Worm (Caenorhabditis elegans) whole organism, late embryonic: Measurements from ENCODE around the gene R04D3.3.

ENCODE experiments used
- C08G9.2 ChIP-seq: sonication (generic microtip); optimal IDR thresholded peaks from 2 replicates; lab custom pipeline; 2016; ENCODE audit warnings: mild to moderate bottlenecking, missing genetic modification characterization, moderate library complexity, missing compliant biosample characterization
- C38D4.7 ChIP-seq: fragments of 200-800 bp; sonication (Bioruptor generic); optimal IDR thresholded peaks from 2 replicates; lab custom pipeline; 2018; ENCODE audit warnings: mild to moderate bottlenecking, missing genetic modification characterization, moderate library complexity, missing compliant biosample characterization
- K02D7.2 ChIP-seq: sonication (generic microtip); optimal IDR thresholded peaks from 2 replicates; lab custom pipeline; 2017; ENCODE audit warnings: mild to moderate bottlenecking, missing genetic modification characterization, missing compliant biosample characterization
- K09A11.1 ChIP-seq: sonication (generic microtip); optimal IDR thresholded peaks from 2 replicates; lab custom pipeline; 2017; ENCODE audit warnings: antibody characterized with exemption, mild to moderate bottlenecking, missing genetic modification characterization, missing compliant biosample characterization; ENCODE audit not compliant: insufficient read depth
- T23F11.4 ChIP-seq: fragments of 200-800 bp; sonication (Bioruptor generic); optimal IDR thresholded peaks from 2 replicates; lab custom pipeline; 2018; ENCODE audit warnings: mild to moderate bottlenecking, missing genetic modification characterization, missing compliant biosample characterization
- ahr-1 ChIP-seq: sonication (generic microtip); optimal IDR thresholded peaks from 2 replicates; lab custom pipeline; 2016; ENCODE audit warnings: missing genetic modification characterization, missing compliant biosample characterization
- ceh-14 ChIP-seq: sonication (generic microtip); optimal IDR thresholded peaks from 2 replicates; lab custom pipeline; 2016; ENCODE audit warnings: missing genotype, missing genetic modification characterization, missing compliant biosample characterization
- ceh-18 ChIP-seq: sonication (generic microtip); optimal IDR thresholded peaks from 2 replicates; lab custom pipeline; 2016; ENCODE audit warnings: missing genetic modification characterization, missing compliant biosample characterization
- ceh-2 ChIP-seq: sonication (generic microtip); optimal IDR thresholded peaks from 2 replicates; lab custom pipeline; 2016; ENCODE audit warnings: missing genotype, missing genetic modification characterization, missing compliant biosample characterization
- ceh-24 ChIP-seq: sonication (generic microtip); optimal IDR thresholded peaks from 2 replicates; lab custom pipeline; 2016; ENCODE audit warnings: mild to moderate bottlenecking, missing genetic modification characterization, missing compliant biosample characterization
- ceh-30 ChIP-seq: fragments of 150-350 bp; optimal IDR thresholded peaks from 2 replicates; lab custom pipeline; 2014; ENCODE audit warnings: missing biosample characterization, missing genetic modification characterization
- ceh-31 ChIP-seq: sonication (generic microtip); optimal IDR thresholded peaks from 2 replicates; lab custom pipeline; 2016; ENCODE audit warnings: missing genetic modification characterization, missing compliant biosample characterization
- ceh-45 ChIP-seq: fragments of 200-800 bp; sonication (Bioruptor generic); IDR thresholded peaks from 2 replicates; pipeline ENCODE4 v1.3.6; 2022; ENCODE audit warnings: missing genetic modification reagents, missing genetic modification characterization, missing compliant biosample characterization
- ceh-9 ChIP-seq: sonication (generic microtip); optimal IDR thresholded peaks from 2 replicates; lab custom pipeline; 2016; ENCODE audit warnings: mild to moderate bottlenecking, missing genetic modification characterization, inconsistent platforms, missing compliant biosample characterization
- che-1 ChIP-seq: sonication (generic microtip); optimal IDR thresholded peaks from 2 replicates; lab custom pipeline; 2016; ENCODE audit warnings: mild to moderate bottlenecking, missing genetic modification characterization, missing compliant biosample characterization
- ets-4 ChIP-seq: sonication (generic microtip); optimal IDR thresholded peaks from 2 replicates; lab custom pipeline; 2016; ENCODE audit warnings: missing genetic modification characterization, missing compliant biosample characterization
- eyg-1 ChIP-seq: sonication (generic microtip); optimal IDR thresholded peaks from 2 replicates; lab custom pipeline; 2016; ENCODE audit warnings: missing genotype, missing genetic modification characterization, missing compliant biosample characterization
- hlh-15 ChIP-seq: sonication (generic microtip); optimal IDR thresholded peaks from 2 replicates; lab custom pipeline; 2016; ENCODE audit warnings: missing genetic modification characterization, missing compliant biosample characterization
- hlh-8 ChIP-seq: sonication (generic microtip); optimal IDR thresholded peaks from 2 replicates; lab custom pipeline; 2016; ENCODE audit warnings: missing genotype, missing genetic modification characterization, missing compliant biosample characterization
- lin-11 ChIP-seq: fragments of 200-800 bp; sonication (Bioruptor generic); optimal IDR thresholded peaks from 2 replicates; lab custom pipeline; 2018; ENCODE audit warnings: mild to moderate bottlenecking, missing genetic modification characterization, missing compliant biosample characterization
- madf-2 ChIP-seq: sonication (generic microtip); optimal IDR thresholded peaks from 2 replicates; lab custom pipeline; 2017; ENCODE audit warnings: missing genetic modification characterization, missing compliant biosample characterization
- mec-3 ChIP-seq: sonication (generic microtip); optimal IDR thresholded peaks from 2 replicates; lab custom pipeline; 2016; ENCODE audit warnings: borderline replicate concordance, missing genetic modification characterization, missing compliant biosample characterization
- nhr-11 ChIP-seq: fragments of 150-350 bp; optimal IDR thresholded peaks from 2 replicates; lab custom pipeline; 2014; ENCODE audit warnings: missing biosample characterization, missing genetic modification characterization
- nhr-232 ChIP-seq: sonication (generic microtip); optimal IDR thresholded peaks from 2 replicates; lab custom pipeline; 2016; ENCODE audit warnings: missing genetic modification characterization, missing compliant biosample characterization
- npax-4 ChIP-seq: sonication (generic microtip); optimal IDR thresholded peaks from 2 replicates; lab custom pipeline; 2016; ENCODE audit warnings: missing genetic modification characterization, missing compliant biosample characterization
- pax-1 ChIP-seq: fragments of 150-350 bp; optimal IDR thresholded peaks from 2 replicates; lab custom pipeline; 2014; ENCODE audit warnings: missing biosample characterization, missing genetic modification characterization
- pha-2 ChIP-seq: sonication (generic microtip); optimal IDR thresholded peaks from 2 replicates; lab custom pipeline; 2017; ENCODE audit warnings: mild to moderate bottlenecking, missing genetic modification characterization, missing compliant biosample characterization
- pqm-1 ChIP-seq: sonication (generic microtip); optimal IDR thresholded peaks from 2 replicates; lab custom pipeline; 2016; ENCODE audit warnings: missing genetic modification characterization, missing compliant biosample characterization
- pros-1 ChIP-seq: fragments of 150-350 bp; optimal IDR thresholded peaks from 2 replicates; lab custom pipeline; 2014; ENCODE audit warnings: missing biosample characterization, missing genetic modification reagents, missing genetic modification characterization
- ref-2 ChIP-seq: sonication (generic microtip); optimal IDR thresholded peaks from 2 replicates; lab custom pipeline; 2016; ENCODE audit warnings: missing genetic modification characterization, missing compliant biosample characterization
- sdc-2 ChIP-seq: sonication (generic microtip); optimal IDR thresholded peaks from 2 replicates; lab custom pipeline; 2016; ENCODE audit warnings: missing genotype, missing genetic modification characterization, missing compliant biosample characterization
- sox-2 ChIP-seq: fragments of 200-800 bp; sonication (Bioruptor generic); IDR thresholded peaks from 2 replicates; pipeline ENCODE4 v1.3.6; 2022; ENCODE audit warnings: missing genetic modification reagents, missing genetic modification characterization, missing compliant biosample characterization
- sox-4 ChIP-seq: sonication (generic microtip); optimal IDR thresholded peaks from 2 replicates; lab custom pipeline; 2017; ENCODE audit warnings: mild to moderate bottlenecking, missing genetic modification characterization, inconsistent platforms, missing compliant biosample characterization
- tbx-2 ChIP-seq: sonication (generic microtip); optimal IDR thresholded peaks from 2 replicates; lab custom pipeline; 2016; ENCODE audit warnings: missing genetic modification characterization, missing compliant biosample characterization
- tbx-7 ChIP-seq: sonication (generic microtip); optimal IDR thresholded peaks from 2 replicates; lab custom pipeline; 2016; ENCODE audit warnings: missing genotype, missing genetic modification characterization, missing compliant biosample characterization
- unc-42 ChIP-seq: sonication (generic microtip); optimal IDR thresholded peaks from 2 replicates; lab custom pipeline; 2016; ENCODE audit warnings: missing genotype, missing genetic modification characterization, missing compliant biosample characterization
- unc-55 ChIP-seq: sonication (generic microtip); optimal IDR thresholded peaks from 2 replicates; lab custom pipeline; 2017; ENCODE audit warnings: missing biosample characterization, missing genetic modification reagents, missing genetic modification characterization
- zip-5 ChIP-seq: sonication (generic microtip); optimal IDR thresholded peaks from 2 replicates; lab custom pipeline; 2016; ENCODE audit warnings: missing genetic modification characterization, missing compliant biosample characterization
- ztf-16 ChIP-seq: sonication (generic microtip); optimal IDR thresholded peaks from 2 replicates; lab custom pipeline; 2017; ENCODE audit warnings: missing genetic modification characterization, missing compliant biosample characterization

Gene R04D3.3

ce11 chrX:13300503-13300902 lies 10.1 kb upstream of the R04D3.3 start, which contains the start of gene srd-39:
srd-39 (minus strand) TSS chrX:13300603.
- no peak for TF ChIP-seq pax-1 (tag; lab: Kevin White, UChicago)
- no peak for TF ChIP-seq mec-3 (tag; lab: Kevin White, UChicago)
- no peak for TF ChIP-seq nhr-232
- no peak for TF ChIP-seq unc-55
- TF ChIP-seq tbx-7, result no peak
- TF ChIP-seq madf-2 (tag; lab: Kevin White, UChicago), result no peak
- TF ChIP-seq npax-4 (tag; lab: Kevin White, UChicago), result no peak
- TF ChIP-seq ahr-1, result no peak

ce11 chrX:13294669-13295068 lies 4.2 kb upstream of the R04D3.3 start, which contains the start of gene srd-36:
srd-36 (minus strand) TSS chrX:13294769.
- TF ChIP-seq ztf-16 (tag; lab: Kevin White, UChicago) (no peak), che-1 (no peak), sox-4 (tag; lab: Kevin White, UChicago) (no peak), ceh-45 (GFP tag; lab: Robert Waterston, UW) (no peak), eyg-1 (tag; lab: Kevin White, UChicago) (no peak), ceh-30 (tag; lab: Kevin White, UChicago) (no peak), sox-2 (GFP tag; lab: Robert Waterston, UW) (no peak), ahr-1 (no peak), tbx-2 (tag; lab: Kevin White, UChicago) (no peak), ceh-9 (tag; lab: Kevin White, UChicago) (no peak), C08G9.2 (tag; lab: Kevin White, UChicago) (no peak), ceh-24 (tag; lab: Kevin White, UChicago) (no peak), ceh-14 (no peak), pros-1 (no peak), tbx-7 (no peak), C38D4.7 (GFP tag; lab: Kevin White, UChicago) (no peak), unc-42 (no peak), ets-4 (no peak), madf-2 (tag; lab: Kevin White, UChicago) (no peak)

- TF ChIP-seq tbx-7, result no peak
- TF ChIP-seq eyg-1 (tag; lab: Kevin White, UChicago), result no peak
- TF ChIP-seq ceh-30 (tag; lab: Kevin White, UChicago), result no peak
- TF ChIP-seq che-1, result no peak
- TF ChIP-seq K02D7.2 (tag; lab: Kevin White, UChicago), result no peak
- no peak for TF ChIP-seq ref-2
- TF ChIP-seq lin-11 (tag; lab: Kevin White, UChicago), result no peak
Measured at ce11 chrX:13293023-13293422, 2.6 kb upstream of the R04D3.3 start.

- TF ChIP-seq hlh-15, result no peak
- no peak for TF ChIP-seq K09A11.1 (tag; lab: Kevin White, UChicago)
- no peak for TF ChIP-seq sox-4 (tag; lab: Kevin White, UChicago)
- TF ChIP-seq ceh-31, result no peak
- TF ChIP-seq ets-4, result no peak
- no peak for TF ChIP-seq pqm-1 (tag; lab: Kevin White, UChicago)
- no peak for TF ChIP-seq ceh-45 (GFP tag; lab: Robert Waterston, UW)
- no peak for TF ChIP-seq ceh-24 (tag; lab: Kevin White, UChicago)
- no peak for TF ChIP-seq ceh-2
- no peak for TF ChIP-seq sox-2 (GFP tag; lab: Robert Waterston, UW)
- TF ChIP-seq ceh-30 (tag; lab: Kevin White, UChicago), result no peak
Measured at ce11 chrX:13291506-13291905, 1.1 kb upstream of the R04D3.3 start, which contains the start of gene srd-38. srd-38 (plus strand) TSS chrX:13291806.

ce11 chrX:13288715-13289114 lies 1.7 kb downstream of the R04D3.3 start, which contains the start of gene R04D3.4:
R04D3.4 (minus strand) TSS chrX:13288815.
- TF ChIP-seq nhr-11 (tag; lab: Kevin White, UChicago), result no peak
- no peak for TF ChIP-seq zip-5 (tag; lab: Kevin White, UChicago)
- TF ChIP-seq nhr-232, result no peak
- no peak for TF ChIP-seq pqm-1 (tag; lab: Kevin White, UChicago)
- no peak for TF ChIP-seq lin-11 (tag; lab: Kevin White, UChicago)
- no peak for TF ChIP-seq sdc-2 (tag; lab: Kevin White, UChicago)
- no peak for TF ChIP-seq C38D4.7 (GFP tag; lab: Kevin White, UChicago)
- no peak for TF ChIP-seq pax-1 (tag; lab: Kevin White, UChicago)
- no peak for TF ChIP-seq sox-4 (tag; lab: Kevin White, UChicago)
- TF ChIP-seq ceh-30 (tag; lab: Kevin White, UChicago), result no peak
- no peak for TF ChIP-seq ceh-18 (tag; lab: Kevin White, UChicago)
- TF ChIP-seq ceh-2, result no peak
- TF ChIP-seq pha-2 (tag; lab: Kevin White, UChicago), result no peak
- TF ChIP-seq K09A11.1 (tag; lab: Kevin White, UChicago), result no peak
- TF ChIP-seq T23F11.4 (GFP tag; lab: Kevin White, UChicago), result no peak
- TF ChIP-seq hlh-8 (tag; lab: Kevin White, UChicago), result no peak
